Fruit fly (Drosophila melanogaster): ENCODE measurements around the gene CG13073.

Gene CG13073

dm6 chr3L:16189925-16190231, 27.2 kb downstream of the CG13073 start:
- TF ChIP-seq Ets65A (GFP tag): peak; percentile 75
- TF ChIP-seq CG16779 (GFP tag; IDR thresholded peaks at IDR 0.05): peak; percentile 37; the same call in 1 of the 2 replicates
- no peak for TF ChIP-seq CG4730 (GFP tag; IDR thresholded peaks at IDR 0.05)

- no peak for TF ChIP-seq CG10654 (GFP tag; optimal IDR thresholded peaks at IDR 0.05)
- 0 out of 3 replicates have a peak, but pooled peaks have one; percentile 26 for TF ChIP-seq CG11560 (tag; IDR thresholded peaks at IDR 0.05)
- TF ChIP-seq lab (GFP tag; optimal IDR thresholded peaks at IDR 0.05): no peak
These were observed 27.8 kb downstream of the CG13073 start for dm6 chr3L:16189058-16189924.

dm6 chr3L:16183493-16183892, 33.6 kb downstream of the CG13073 start:
- peak; percentile 77 for TF ChIP-seq Med (GFP tag)
- TF ChIP-seq crol (GFP tag; IDR thresholded peaks at IDR 0.05): peak; percentile 58
- TF ChIP-seq CG1647 (GFP tag; optimal IDR thresholded peaks at IDR 0.05): no peak

dm6 chr3L:16182633-16183462, 34.3 kb downstream of the CG13073 start:
- TF ChIP-seq Ptx1 (GFP tag; IDR thresholded peaks at IDR 0.05) (no peak), ci (GFP tag; IDR thresholded peaks at IDR 0.05) (0 out of 3 replicates have a peak, but pooled peaks have one; percentile 7), grn (GFP tag; optimal IDR thresholded peaks at IDR 0.05) (no peak), CG18599 (GFP tag; optimal IDR thresholded peaks at IDR 0.05) (no peak), cg (GFP tag; optimal IDR thresholded peaks at IDR 0.05) (peak; percentile 50), CG33557 (GFP tag; optimal IDR thresholded peaks at IDR 0.05) (no peak), CG6854 (GFP tag; optimal IDR thresholded peaks at IDR 0.05) (no peak), Fer3 (tag; optimal IDR thresholded peaks at IDR 0.05) (no peak), abd-A (tag; optimal IDR thresholded peaks at IDR 0.05) (peak; percentile 36), CG7556 (GFP tag; optimal IDR thresholded peaks at IDR 0.05) (peak; percentile 9), crol (GFP tag; IDR thresholded peaks at IDR 0.05) (peak; percentile 82), oc (tag; optimal IDR thresholded peaks at IDR 0.05) (no peak), Sox102F (GFP tag; optimal IDR thresholded peaks at IDR 0.05) (peak; percentile 11), Atf3 (GFP tag; optimal IDR thresholded peaks at IDR 0.05) (no peak), Hsf (GFP tag; optimal IDR thresholded peaks at IDR 0.05) (no peak), D (optimal IDR thresholded peaks at IDR 0.05) (no peak), D (GFP tag; optimal IDR thresholded peaks at IDR 0.05) (no peak), Max (GFP tag; optimal IDR thresholded peaks at IDR 0.05) (no peak), CG6272 (GFP tag; IDR thresholded peaks at IDR 0.05) (no peak), Atf6 (GFP tag; IDR thresholded peaks at IDR 0.05) (no peak), pb (GFP tag; optimal IDR thresholded peaks at IDR 0.05) (no peak), Eip74EF (GFP tag; optimal IDR thresholded peaks at IDR 0.05) (no peak), fu2 (GFP tag; optimal IDR thresholded peaks at IDR 0.05) (no peak), stwl (tag; optimal IDR thresholded peaks at IDR 0.05) (no peak), Deaf1 (tag; optimal IDR thresholded peaks at IDR 0.05) (peak; percentile 63), tap (tag; optimal IDR thresholded peaks at IDR 0.05) (no peak), CG12299 (tag; optimal IDR thresholded peaks at IDR 0.05) (no peak), wek (GFP tag; optimal IDR thresholded peaks at IDR 0.05) (no peak), salm (tag; optimal IDR thresholded peaks at IDR 0.05) (no peak), CG8478 (optimal IDR thresholded peaks at IDR 0.05) (no peak), CG12236 (GFP tag; optimal IDR thresholded peaks at IDR 0.05) (no peak), Dll (GFP tag; IDR thresholded peaks at IDR 0.05; ENCODE audit: partially characterized antibody) (no peak), CG2678 (tag; optimal IDR thresholded peaks at IDR 0.05) (no peak), CG13894 (tag; optimal IDR thresholded peaks at IDR 0.05) (no peak), dysf (GFP tag; IDR thresholded peaks at IDR 0.05) (no peak)

Measured in whole organism, embryonic.